Worm (Caenorhabditis elegans) whole organism, young adult: Measurements from ENCODE around the gene F01D5.3.

ENCODE experiments used
- B0035.1 ChIP-seq: sonication (generic microtip); optimal IDR thresholded peaks from 2 replicates; lab custom pipeline; 2016; ENCODE audit warnings: missing genetic modification characterization, mild to moderate bottlenecking, missing compliant biosample characterization, missing genotype, missing genetic modification reagents
- D2030.7 ChIP-seq: fragments of 200-800 bp; sonication (Bioruptor generic); IDR thresholded peaks from 2 replicates; pipeline ENCODE4 v1.3.6; 2022; ENCODE audit warnings: missing genetic modification reagents, missing genetic modification characterization, missing compliant biosample characterization
- Y53G8AR.9 ChIP-seq: fragments of 200-800 bp; sonication (Bioruptor generic); conservative IDR thresholded peaks from 2 replicates; pipeline ENCODE4 v1.3.6; 2022; ENCODE audit warnings: missing genetic modification reagents, missing genetic modification characterization, missing compliant biosample characterization
- akir-1 ChIP-seq: fragments of 200-800 bp; sonication (Bioruptor generic); optimal IDR thresholded peaks from 2 replicates; lab custom pipeline; 2018; ENCODE audit warnings: mild to moderate bottlenecking, missing genetic modification characterization, moderate library complexity, missing compliant biosample characterization
- ama-1 ChIP-seq, 3 experiments: fragments of 150-350 bp in 1 of 3; sonication (generic microtip) in 2 of 3; optimal IDR thresholded peaks; 2 replicates each; lab custom pipeline; 2014 to 2018; ENCODE audit warnings: missing biosample characterization in 2 of 3, missing genetic modification characterization in 2 of 3, missing genetic modification reagents in 2 of 3
- ceh-91 ChIP-seq: fragments of 200-800 bp; sonication (Bioruptor generic); IDR thresholded peaks from 2 replicates; pipeline ENCODE4 v1.3.6; 2022; ENCODE audit warnings: missing genetic modification reagents, missing genetic modification characterization, missing compliant biosample characterization
- gei-17 ChIP-seq: fragments of 200-800 bp; sonication (Bioruptor generic); optimal IDR thresholded peaks from 2 replicates; lab custom pipeline; 2018; ENCODE audit warnings: mild to moderate bottlenecking, missing genetic modification characterization, missing compliant biosample characterization
- hlh-26 ChIP-seq: fragments of 200-800 bp; sonication (Bioruptor generic); conservative IDR thresholded peaks from 2 replicates; pipeline ENCODE4 v1.3.6; 2022; ENCODE audit warnings: missing genetic modification reagents, missing genetic modification characterization, missing compliant biosample characterization
- snpc-1.1 ChIP-seq: sonication (generic microtip); optimal IDR thresholded peaks from 2 replicates; lab custom pipeline; 2017; ENCODE audit warnings: missing genetic modification characterization, mild to moderate bottlenecking, missing compliant biosample characterization, antibody characterized with exemption, moderate library complexity, missing genotype, missing genetic modification reagents; ENCODE audit not compliant: insufficient read depth
- unc-62 ChIP-seq: fragments of 150-350 bp; optimal IDR thresholded peaks from 2 replicates; lab custom pipeline; 2014; ENCODE audit warnings: missing biosample characterization, missing genetic modification reagents, missing genetic modification characterization
- zfh-2 ChIP-seq: fragments of 200-800 bp; sonication (Bioruptor generic); conservative IDR thresholded peaks from 2 replicates; pipeline ENCODE4 v1.3.6; 2022; ENCODE audit warnings: missing genetic modification reagents, missing genetic modification characterization, missing compliant biosample characterization

- TF ChIP-seq snpc-1.1 (no peak), Y53G8AR.9 (GFP tag; lab: Robert Waterston, UW) (no peak), gei-17 (GFP tag; lab: Kevin White, UChicago) (no peak), akir-1 (GFP tag; lab: Kevin White, UChicago) (no peak), ama-1 (optimal IDR thresholded peaks at IDR 0.05; lab: Kevin White, UChicago) (no peak), ama-1 (GFP tag; optimal IDR thresholded peaks at IDR 0.05; lab: Kevin White, UChicago) (no peak), ceh-91 (GFP tag; lab: Robert Waterston, UW) (no peak), unc-62 (GFP tag; lab: Kevin White, UChicago) (no peak), D2030.7 (GFP tag; lab: Robert Waterston, UW) (no peak), hlh-26 (GFP tag; lab: Robert Waterston, UW) (no peak), B0035.1 (tag; lab: Kevin White, UChicago) (no peak), zfh-2 (no peak)
Measured at ce11 chrII:13973514-13973913, 26.4 kb downstream of the F01D5.3 start, which contains the start of gene Y39G8B.1.
